Worm (Caenorhabditis elegans) whole organism, L3 larva: Measurements from ENCODE around the gene F59D12.5.
A peak's percentile ranks its signal among the peaks of the same experiment; 100 is the strongest.

ENCODE experiments used
- R02D3.7 ChIP-seq: fragments of 150-350 bp; optimal IDR thresholded peaks from 2 replicates; lab custom pipeline; 2014; ENCODE audit warnings: missing biosample characterization, missing genetic modification characterization
- ceh-16 ChIP-seq: sonication (generic microtip); optimal IDR thresholded peaks from 2 replicates; lab custom pipeline; 2017; ENCODE audit warnings: missing biosample characterization, missing genetic modification characterization
- elt-2 ChIP-seq: sonication (generic microtip); optimal IDR thresholded peaks from 2 replicates; lab custom pipeline; 2016; ENCODE audit warnings: missing genetic modification reagents, mild to moderate bottlenecking, missing genetic modification characterization, missing compliant biosample characterization
- fkh-10 ChIP-seq: sonication (generic microtip); optimal IDR thresholded peaks from 2 replicates; lab custom pipeline; 2017; ENCODE audit warnings: missing biosample characterization, missing genetic modification reagents, missing genetic modification characterization
- mml-1 ChIP-seq: fragments of 150-350 bp; sonication (generic microtip); optimal IDR thresholded peaks from 3 replicates; lab custom pipeline; 2014; ENCODE audit warnings: missing biosample characterization, missing genetic modification characterization
- nhr-77 ChIP-seq: fragments of 150-350 bp; optimal IDR thresholded peaks from 2 replicates; lab custom pipeline; 2014; ENCODE audit warnings: missing biosample characterization, missing genetic modification characterization
- pha-4 ChIP-seq: fragments of 150-350 bp; optimal IDR thresholded peaks from 2 replicates; lab custom pipeline; 2014; ENCODE audit warnings: missing biosample characterization, missing genetic modification reagents, missing genetic modification characterization
- sea-2 ChIP-seq: fragments of 150-350 bp; sonication (generic microtip); optimal IDR thresholded peaks from 4 replicates; lab custom pipeline; 2014; ENCODE audit warnings: missing biosample characterization, missing genetic modification reagents, missing genetic modification characterization
- snpc-4 ChIP-seq: fragments of 150-350 bp; optimal IDR thresholded peaks from 2 replicates; lab custom pipeline; 2014; ENCODE audit warnings: missing biosample characterization, missing genetic modification characterization
- unc-62 ChIP-seq: fragments of 150-350 bp; sonication (generic microtip); optimal IDR thresholded peaks from 4 replicates; lab custom pipeline; 2014; ENCODE audit warnings: missing biosample characterization, missing genetic modification reagents, missing genetic modification characterization
- ztf-11 ChIP-seq: fragments of 150-350 bp; optimal IDR thresholded peaks from 2 replicates; lab custom pipeline; 2014; ENCODE audit warnings: missing biosample characterization, missing genetic modification characterization

DNA sequence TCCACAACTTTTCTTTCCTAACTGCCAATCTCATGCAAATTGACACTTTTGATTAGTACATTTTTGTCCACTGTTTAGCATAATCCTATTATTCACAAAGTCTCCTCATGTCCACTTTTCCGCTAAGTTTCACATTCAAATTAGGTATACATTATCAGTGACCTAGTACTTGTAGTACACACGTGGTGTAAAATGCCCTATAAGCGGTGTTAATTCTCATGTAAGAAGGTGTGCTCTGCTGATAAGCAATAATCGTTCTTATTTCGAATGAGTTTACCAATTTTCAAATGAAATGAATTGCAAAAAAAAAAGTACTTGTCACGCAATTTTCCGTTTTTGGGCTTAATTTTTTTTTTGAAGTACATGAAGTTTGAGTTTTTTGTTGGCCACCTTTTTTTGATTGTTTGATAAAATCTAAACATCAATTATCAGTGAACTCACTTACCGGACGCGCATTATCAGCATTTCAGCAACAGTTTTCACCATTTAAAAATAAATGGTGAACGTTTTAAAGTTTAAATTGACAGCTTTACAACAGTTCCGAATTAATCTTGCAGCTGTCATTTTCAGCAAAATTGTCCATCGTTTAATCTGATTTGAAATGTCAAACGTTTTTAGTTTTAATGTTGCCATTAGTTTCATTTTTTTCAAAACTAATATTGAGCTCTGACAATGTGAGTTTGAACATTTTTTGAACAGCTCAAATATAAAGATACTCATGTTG, 48.3 kb downstream of the F59D12.5 start:
- TF ChIP-seq unc-62 (no peak), ztf-11 (tag; lab: Kevin White, UChicago) (no peak), ceh-16 (tag; lab: Kevin White, UChicago) (no peak), nhr-77 (tag; lab: Kevin White, UChicago) (no peak), pha-4 (tag; lab: Kevin White, UChicago) (peak; percentile 18), mml-1 (tag; lab: Kevin White, UChicago) (no peak), snpc-4 (tag; lab: Kevin White, UChicago) (no peak), fkh-10 (GFP tag; lab: Kevin White, UChicago) (no peak), sea-2 (no peak), elt-2 (peak; percentile 76), R02D3.7 (tag; lab: Kevin White, UChicago) (no peak)
